Fruit fly (Drosophila melanogaster): ENCODE data around the gene Mau2.

The Mau2 gene

dm6 chr3R:15250454-15250853 lies 41.5 kb downstream of the Mau2 start (continued):
- TF ChIP-seq CG3847 (GFP tag; IDR thresholded peaks at IDR 0.05), result peak; percentile 51
- TF ChIP-seq CG2875 (GFP tag; optimal IDR thresholded peaks at IDR 0.05), result no peak
- TF ChIP-seq chif (GFP tag; optimal IDR thresholded peaks at IDR 0.05), result no peak
- peak; percentile 80 for TF ChIP-seq tgo (GFP tag; IDR thresholded peaks at IDR 0.05)
- peak; percentile 74 for TF ChIP-seq Dek (tag; optimal IDR thresholded peaks at IDR 0.05)
- peak in 1 of 2 experiments; percentile 2 for TF ChIP-seq crp (GFP tag; optimal IDR thresholded peaks at IDR 0.05)
- no peak for TF ChIP-seq CG2202 (tag; optimal IDR thresholded peaks at IDR 0.05)
- no peak for TF ChIP-seq Pdp1 (GFP tag; optimal IDR thresholded peaks at IDR 0.05)
- TF ChIP-seq CG15269 (tag; optimal IDR thresholded peaks at IDR 0.05), result no peak
- TF ChIP-seq gfzf (GFP tag; optimal IDR thresholded peaks at IDR 0.05), result no peak
- TF ChIP-seq slp2 (GFP tag; optimal IDR thresholded peaks at IDR 0.05), result no peak
- peak; percentile 47 to 60 for TF ChIP-seq Trl (optimal IDR thresholded peaks at IDR 0.05)
- no peak for TF ChIP-seq Trl (GFP tag; optimal IDR thresholded peaks at IDR 0.05)
- peak in 1 of 2 experiments; percentile 30 for TF ChIP-seq Hr51 (GFP tag; optimal IDR thresholded peaks at IDR 0.05)
- TF ChIP-seq CG10267 (tag; optimal IDR thresholded peaks at IDR 0.05), result peak; percentile 39
- no peak for TF ChIP-seq Opbp (GFP tag; IDR thresholded peaks at IDR 0.05; ENCODE audit: partially characterized antibody)
- peak; percentile 68 for TF ChIP-seq ttk (GFP tag; IDR thresholded peaks at IDR 0.05)
- no peak for TF ChIP-seq sc (optimal IDR thresholded peaks at IDR 0.05)
- no peak for TF ChIP-seq sc (GFP tag; optimal IDR thresholded peaks at IDR 0.05)
- TF ChIP-seq CG10209 (GFP tag; optimal IDR thresholded peaks at IDR 0.05), result no peak
- TF ChIP-seq CG32532 (GFP tag; IDR thresholded peaks at IDR 0.05), result peak; percentile 86
- no peak for TF ChIP-seq MTF-1 (GFP tag; optimal IDR thresholded peaks at IDR 0.05; ENCODE audit: borderline replicate concordance)
- peak; percentile 80 for TF ChIP-seq CG12391 (tag; optimal IDR thresholded peaks at IDR 0.05)
- peak; percentile 32 for TF ChIP-seq kay (GFP tag; optimal IDR thresholded peaks at IDR 0.05)
- TF ChIP-seq dimm (GFP tag; IDR thresholded peaks at IDR 0.05), result peak; percentile 42; the same call in 1 of the 2 replicates
- 0 out of 2 replicates have a peak, but pooled peaks have one; percentile 24 for TF ChIP-seq CG11085 (GFP tag; IDR thresholded peaks at IDR 0.05)
- TF ChIP-seq nom (GFP tag; optimal IDR thresholded peaks at IDR 0.05), result no peak
- peak; percentile 73 for TF ChIP-seq CG2712 (tag; optimal IDR thresholded peaks at IDR 0.05)
- no peak for TF ChIP-seq CG17912 (GFP tag; optimal IDR thresholded peaks at IDR 0.05)
- no peak for TF ChIP-seq CG7786 (GFP tag; optimal IDR thresholded peaks at IDR 0.05)
- TF ChIP-seq C15 (GFP tag; IDR thresholded peaks at IDR 0.05), result 0 out of 3 replicates have a peak, but pooled peaks have one; percentile 26
- peak; percentile 62 for TF ChIP-seq Hr3 (GFP tag; optimal IDR thresholded peaks at IDR 0.05)
- TF ChIP-seq croc (GFP tag; conservative IDR thresholded peaks at IDR 0.05), result 0 out of 3 replicates have a peak, but pooled peaks have one; percentile 21
- no peak for TF ChIP-seq nmo (GFP tag; optimal IDR thresholded peaks at IDR 0.05)
- no peak for TF ChIP-seq tup (GFP tag; optimal IDR thresholded peaks at IDR 0.05)

Data from whole organism, embryonic.